Worm (Caenorhabditis elegans) whole organism, L2 larva: ENCODE measurements around the gene Y77E11A.16.

Experiments
- C34F6.9 ChIP-seq: fragments of 150-350 bp; optimal IDR thresholded peaks from 2 replicates; lab custom pipeline; 2014; ENCODE audit warnings: missing biosample characterization, missing genetic modification characterization
- F13H6.1 ChIP-seq: sonication (generic microtip); optimal IDR thresholded peaks from 2 replicates; lab custom pipeline; 2016; ENCODE audit warnings: missing genetic modification characterization, missing compliant biosample characterization
- R02D3.7 ChIP-seq: fragments of 150-350 bp; optimal IDR thresholded peaks from 2 replicates; lab custom pipeline; 2014; ENCODE audit warnings: missing biosample characterization, missing genetic modification characterization
- Y55F3AM.14 ChIP-seq: fragments of 200-800 bp; sonication (Bioruptor generic); optimal IDR thresholded peaks from 2 replicates; lab custom pipeline; 2018; ENCODE audit warnings: mild to moderate bottlenecking, missing genetic modification characterization, missing compliant biosample characterization
- ZK546.5 ChIP-seq: sonication (generic microtip); optimal IDR thresholded peaks from 2 replicates; lab custom pipeline; 2017; ENCODE audit warnings: missing biosample characterization, missing genetic modification characterization
- alr-1 ChIP-seq: fragments of 150-350 bp; optimal IDR thresholded peaks from 2 replicates; lab custom pipeline; 2014; ENCODE audit warnings: missing biosample characterization, missing genetic modification characterization
- ama-1 ChIP-seq: fragments of 150-350 bp; optimal IDR thresholded peaks from 2 replicates; lab custom pipeline; 2018; ENCODE audit warnings: inconsistent platforms
- blmp-1 ChIP-seq: sonication (generic microtip); optimal IDR thresholded peaks from 2 replicates; lab custom pipeline; 2017; ENCODE audit warnings: missing genetic modification characterization, mild to moderate bottlenecking, missing compliant biosample characterization, antibody characterized with exemption, moderate library complexity; ENCODE audit not compliant: insufficient read depth
- ceh-16 ChIP-seq: fragments of 150-350 bp; optimal IDR thresholded peaks from 2 replicates; lab custom pipeline; 2014; ENCODE audit warnings: missing biosample characterization, missing genetic modification characterization
- ceh-82 ChIP-seq: fragments of 150-350 bp; optimal IDR thresholded peaks from 2 replicates; lab custom pipeline; 2014; ENCODE audit warnings: missing biosample characterization, missing genetic modification characterization
- crh-2 ChIP-seq: sonication (generic microtip); optimal IDR thresholded peaks from 2 replicates; lab custom pipeline; 2017; ENCODE audit warnings: missing biosample characterization, missing genetic modification characterization
- dmd-4 ChIP-seq: sonication (generic microtip); optimal IDR thresholded peaks from 2 replicates; lab custom pipeline; 2017; ENCODE audit warnings: missing biosample characterization, missing genetic modification characterization
- elt-1 ChIP-seq: fragments of 150-350 bp; optimal IDR thresholded peaks from 2 replicates; lab custom pipeline; 2014; ENCODE audit warnings: missing biosample characterization, missing genetic modification characterization
- elt-3 ChIP-seq: sonication (generic microtip); optimal IDR thresholded peaks from 2 replicates; lab custom pipeline; 2017; ENCODE audit warnings: missing biosample characterization, missing genetic modification characterization
- fos-1 ChIP-seq: fragments of 150-350 bp; optimal IDR thresholded peaks from 2 replicates; lab custom pipeline; 2014; ENCODE audit warnings: missing biosample characterization, missing genetic modification characterization
- lin-11 ChIP-seq: fragments of 150-350 bp; sonication (generic microtip); optimal IDR thresholded peaks from 2 replicates; lab custom pipeline; 2014; ENCODE audit warnings: missing biosample characterization, missing genetic modification characterization, inconsistent platforms, mixed read lengths
- lin-13 ChIP-seq: fragments of 150-350 bp; optimal IDR thresholded peaks from 2 replicates; lab custom pipeline; 2014; ENCODE audit warnings: missing biosample characterization, missing genetic modification reagents, missing genetic modification characterization
- lin-39 ChIP-seq: fragments of 150-350 bp; optimal IDR thresholded peaks from 2 replicates; lab custom pipeline; 2014; ENCODE audit warnings: missing biosample characterization, missing genetic modification reagents, missing genetic modification characterization
- lsy-2 ChIP-seq, 2 experiments: fragments of 150-350 bp in 1 of 2; sonication (generic microtip) in 1 of 2; optimal IDR thresholded peaks; 2 replicates each; lab custom pipeline; 2014 to 2017; ENCODE audit warnings: missing biosample characterization in 2 of 2, missing genetic modification characterization in 2 of 2
- mab-5 ChIP-seq: fragments of 150-350 bp; optimal IDR thresholded peaks from 2 replicates; lab custom pipeline; 2014; ENCODE audit warnings: missing biosample characterization, missing genetic modification characterization
- mbf-1 ChIP-seq: sonication (generic microtip); optimal IDR thresholded peaks from 2 replicates; lab custom pipeline; 2017; ENCODE audit warnings: missing biosample characterization, missing genetic modification characterization
- mdl-1 ChIP-seq, 2 experiments: fragments of 150-350 bp in 1 of 2; sonication (generic microtip) in 1 of 2; optimal IDR thresholded peaks; 2 replicates each; lab custom pipeline; 2017; ENCODE audit warnings: missing biosample characterization in 2 of 2, missing genetic modification characterization in 2 of 2
- nhr-11 ChIP-seq: fragments of 150-350 bp; optimal IDR thresholded peaks from 2 replicates; lab custom pipeline; 2014; ENCODE audit warnings: missing biosample characterization, missing genetic modification characterization
- nhr-12 ChIP-seq: fragments of 150-350 bp; optimal IDR thresholded peaks from 2 replicates; lab custom pipeline; 2014; ENCODE audit warnings: missing biosample characterization, missing genetic modification characterization
- nhr-129 ChIP-seq: fragments of 150-350 bp; optimal IDR thresholded peaks from 2 replicates; lab custom pipeline; 2014; ENCODE audit warnings: missing biosample characterization, missing genetic modification characterization
- nhr-23 ChIP-seq: fragments of 150-350 bp; optimal IDR thresholded peaks from 2 replicates; lab custom pipeline; 2014; ENCODE audit warnings: missing biosample characterization, missing genetic modification reagents, missing genetic modification characterization
- nhr-25 ChIP-seq: fragments of 150-350 bp; sonication (generic microtip); optimal IDR thresholded peaks from 3 replicates; lab custom pipeline; 2014; ENCODE audit warnings: missing biosample characterization, missing genetic modification characterization
- nhr-77 ChIP-seq: fragments of 150-350 bp; optimal IDR thresholded peaks from 2 replicates; lab custom pipeline; 2014; ENCODE audit warnings: missing biosample characterization, missing genetic modification characterization
- peb-1 ChIP-seq: fragments of 150-350 bp; optimal IDR thresholded peaks from 2 replicates; lab custom pipeline; 2014; ENCODE audit warnings: missing biosample characterization, missing genetic modification characterization
- sem-4 ChIP-seq: fragments of 150-350 bp; optimal IDR thresholded peaks from 2 replicates; lab custom pipeline; 2014; ENCODE audit warnings: missing biosample characterization, missing genetic modification reagents, missing genetic modification characterization
- skn-1 ChIP-seq: sonication (generic microtip); optimal IDR thresholded peaks from 2 replicates; lab custom pipeline; 2017; ENCODE audit warnings: missing biosample characterization, missing genetic modification characterization
- sma-3 ChIP-seq: sonication (generic microtip); optimal IDR thresholded peaks from 2 replicates; lab custom pipeline; 2016; ENCODE audit warnings: missing genetic modification reagents, missing genetic modification characterization, missing compliant biosample characterization
- snpc-4 ChIP-seq: fragments of 150-350 bp; optimal IDR thresholded peaks from 2 replicates; lab custom pipeline; 2014; ENCODE audit warnings: missing biosample characterization, missing genetic modification characterization
- unc-62 ChIP-seq: fragments of 150-350 bp; optimal IDR thresholded peaks from 2 replicates; lab custom pipeline; 2014; ENCODE audit warnings: missing biosample characterization, missing genetic modification reagents, missing genetic modification characterization
- zag-1 ChIP-seq: fragments of 150-350 bp; optimal IDR thresholded peaks from 2 replicates; lab custom pipeline; 2014; ENCODE audit warnings: missing biosample characterization, missing genetic modification characterization
- ztf-11 ChIP-seq: sonication (generic microtip); optimal IDR thresholded peaks from 2 replicates; lab custom pipeline; 2017; ENCODE audit warnings: missing biosample characterization, missing genetic modification characterization
- ztf-4 ChIP-seq: fragments of 150-350 bp; optimal IDR thresholded peaks from 2 replicates; lab custom pipeline; 2014; ENCODE audit warnings: missing biosample characterization, missing genetic modification characterization

The Y77E11A.16 gene

ce11 chrIV:1469093-1469492 lies 16.1 kb upstream of the Y77E11A.16 start:
- no peak for TF ChIP-seq ZK546.5 (tag; lab: Kevin White, UChicago)
- TF ChIP-seq ama-1 (lab: Kevin White, UChicago): no peak
- TF ChIP-seq crh-2: no peak
- no peak for TF ChIP-seq R02D3.7 (tag; lab: Kevin White, UChicago)
- no peak for TF ChIP-seq lsy-2 (tag; optimal IDR thresholded peaks at IDR 0.05; lab: Kevin White, UChicago)
- TF ChIP-seq ceh-16 (tag; lab: Kevin White, UChicago): no peak
- no peak for TF ChIP-seq blmp-1 (tag; lab: Kevin White, UChicago)
- no peak for TF ChIP-seq peb-1

ce11 chrIV:1470364-1470763 lies 14.9 kb upstream of the Y77E11A.16 start:
- TF ChIP-seq C34F6.9 (tag; lab: Kevin White, UChicago) (no peak), fos-1 (tag; lab: Kevin White, UChicago) (no peak), nhr-129 (tag; lab: Kevin White, UChicago) (no peak), alr-1 (tag; lab: Kevin White, UChicago) (no peak), lsy-2 (tag; optimal IDR thresholded peaks at IDR 0.05; lab: Kevin White, UChicago) (no peak), ztf-4 (tag; lab: Kevin White, UChicago) (no peak), ztf-11 (no peak), sma-3 (GFP tag; lab: Kevin White, UChicago) (no peak), lin-11 (tag; lab: Kevin White, UChicago) (no peak), unc-62 (GFP tag; lab: Kevin White, UChicago) (no peak), ceh-16 (tag; lab: Kevin White, UChicago) (no peak), nhr-11 (tag; lab: Kevin White, UChicago) (no peak), lin-13 (GFP tag; lab: Kevin White, UChicago) (no peak)
- TF ChIP-seq, all 48 proteins: peak for 0

ce11 chrIV:1472145-1472544 lies 13.1 kb upstream of the Y77E11A.16 start:
- no peak for TF ChIP-seq dmd-4 (tag; lab: Kevin White, UChicago)
- TF ChIP-seq ceh-16 (tag; lab: Kevin White, UChicago): no peak
- TF ChIP-seq sem-4: no peak
- no peak for TF ChIP-seq zag-1 (tag; lab: Kevin White, UChicago)
- TF ChIP-seq mdl-1 (tag; optimal IDR thresholded peaks at IDR 0.05; lab: Kevin White, UChicago): no peak
- TF ChIP-seq ama-1 (lab: Kevin White, UChicago): no peak
- no peak for TF ChIP-seq nhr-129 (tag; lab: Kevin White, UChicago)
- TF ChIP-seq sma-3 (GFP tag; lab: Kevin White, UChicago): no peak
- no peak for TF ChIP-seq fos-1 (tag; lab: Kevin White, UChicago)
- no peak for TF ChIP-seq skn-1 (tag; lab: Kevin White, UChicago)
- TF ChIP-seq lin-11 (tag; lab: Kevin White, UChicago): no peak
- TF ChIP-seq nhr-11 (tag; lab: Kevin White, UChicago): no peak
- TF ChIP-seq nhr-77: no peak
- TF ChIP-seq nhr-23 (tag; lab: Kevin White, UChicago): no peak
- TF ChIP-seq mbf-1 (tag; lab: Kevin White, UChicago): no peak
- no peak for TF ChIP-seq lin-39 (tag; lab: Kevin White, UChicago)
- TF ChIP-seq lin-13 (GFP tag; lab: Kevin White, UChicago): no peak
- no peak for TF ChIP-seq ZK546.5 (tag; lab: Kevin White, UChicago)
- TF ChIP-seq F13H6.1: no peak
- no peak for TF ChIP-seq nhr-12
- TF ChIP-seq, all 48 proteins: peak for 0

- TF ChIP-seq nhr-77 (no peak), F13H6.1 (no peak), elt-1 (no peak), elt-3 (tag; lab: Kevin White, UChicago) (no peak), ama-1 (lab: Kevin White, UChicago) (no peak), ceh-82 (tag; lab: Kevin White, UChicago) (no peak), ztf-11 (no peak), lsy-2 (tag; optimal IDR thresholded peaks at IDR 0.05; lab: Kevin White, UChicago) (no peak), zag-1 (tag; lab: Kevin White, UChicago) (no peak), lin-11 (tag; lab: Kevin White, UChicago) (no peak), mab-5 (tag; lab: Kevin White, UChicago) (no peak), peb-1 (no peak)
Observed at ce11 chrIV:1475009-1475408, 10.2 kb upstream of the Y77E11A.16 start, which contains the start of gene Y77E11A.12. Gene Y77E11A.12, minus strand, starts transcription at chrIV:1475109.

ce11 chrIV:1478649-1479048 lies 6.6 kb upstream of the Y77E11A.16 start:
- TF ChIP-seq C34F6.9 (tag; lab: Kevin White, UChicago) (no peak), mdl-1 (tag; optimal IDR thresholded peaks at IDR 0.05; lab: Kevin White, UChicago) (no peak), R02D3.7 (tag; lab: Kevin White, UChicago) (no peak), lin-39 (tag; lab: Kevin White, UChicago) (no peak), snpc-4 (tag; lab: Kevin White, UChicago) (no peak), nhr-129 (tag; lab: Kevin White, UChicago) (no peak), peb-1 (no peak), lsy-2 (tag; optimal IDR thresholded peaks at IDR 0.05; lab: Kevin White, UChicago) (no peak), nhr-23 (tag; lab: Kevin White, UChicago) (no peak), ama-1 (lab: Kevin White, UChicago) (no peak), ceh-82 (tag; lab: Kevin White, UChicago) (no peak), lin-11 (tag; lab: Kevin White, UChicago) (no peak), lin-13 (GFP tag; lab: Kevin White, UChicago) (no peak), crh-2 (no peak), alr-1 (tag; lab: Kevin White, UChicago) (no peak), Y55F3AM.14 (no peak), elt-3 (tag; lab: Kevin White, UChicago) (no peak), nhr-25 (tag; lab: Kevin White, UChicago) (no peak)
